Fruit fly (Drosophila melanogaster): Measurements from ENCODE around the gene CG6204.

The CG6204 gene

DNA sequence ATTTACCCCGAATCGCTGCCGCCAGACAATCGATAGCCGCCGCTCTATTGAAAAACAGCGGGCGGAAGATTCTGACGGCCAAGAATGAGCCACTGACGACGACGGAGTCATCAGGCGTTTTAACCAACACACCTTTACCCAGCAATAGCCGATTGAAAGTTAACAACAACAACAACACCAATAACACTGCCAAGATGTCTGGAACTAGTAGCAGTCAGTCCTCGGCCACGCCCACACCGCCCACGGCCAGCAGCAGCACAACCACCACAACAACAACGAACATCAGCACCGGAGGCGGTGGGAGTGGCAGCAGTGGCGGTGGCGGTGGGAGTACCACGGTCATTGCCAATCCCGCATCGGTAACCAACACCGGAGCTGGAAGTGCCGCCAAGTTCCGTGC is 38.3 kb downstream of the CG6204 start:
- TF ChIP-seq noc (tag; optimal IDR thresholded peaks at IDR 0.05), result no peak

DNA sequence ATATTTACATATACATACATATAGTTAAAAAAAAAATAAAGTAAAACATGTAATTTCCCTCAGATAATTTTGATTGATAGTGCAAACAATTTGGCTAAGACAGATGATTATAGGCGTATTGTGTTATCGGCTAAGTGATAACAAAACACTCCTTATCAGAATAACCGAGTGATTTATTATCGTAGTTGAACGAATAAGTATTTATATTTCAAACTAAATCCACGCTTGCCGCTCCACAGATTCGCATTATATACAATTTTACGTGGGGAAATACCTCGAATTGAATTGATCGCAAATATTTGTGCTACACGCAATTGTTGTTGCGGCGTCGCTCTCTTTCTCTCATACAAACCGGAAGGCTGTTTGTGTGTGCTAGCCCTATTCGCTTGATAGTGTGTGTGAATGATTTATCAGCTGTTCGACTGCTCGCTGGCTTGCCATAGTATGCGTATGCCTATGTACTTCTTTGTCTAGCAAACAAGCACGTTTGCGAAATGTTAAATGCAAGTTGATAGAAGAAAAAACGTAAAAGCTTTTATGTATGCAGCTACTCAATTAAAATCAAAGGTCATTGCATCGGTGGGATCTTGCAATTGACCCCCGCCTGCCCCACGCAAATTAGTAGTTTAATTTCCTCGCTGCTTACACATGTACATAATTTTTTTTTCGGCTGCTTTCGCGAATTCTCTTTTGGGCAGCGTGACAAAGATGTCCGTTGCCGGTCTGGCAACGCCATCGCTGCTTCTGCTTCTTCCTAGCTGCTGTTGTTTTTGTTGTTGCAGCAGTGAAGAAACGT is 39.9 kb downstream of the CG6204 start:
- peak; percentile 52 for TF ChIP-seq noc (tag; optimal IDR thresholded peaks at IDR 0.05)

dm6 chr3R:24234162-24234529 is 40.5 kb downstream of the CG6204 start:
- TF ChIP-seq noc (tag; optimal IDR thresholded peaks at IDR 0.05), result no peak

- no peak for TF ChIP-seq noc (tag; optimal IDR thresholded peaks at IDR 0.05)
These were observed 41.1 kb downstream of the CG6204 start for dm6 chr3R:24234721-24235120.

Measured in whole organism, larva.